Fruit fly (Drosophila melanogaster) whole organism, embryonic: ENCODE data around the gene CG17327.

Experiments
- B-H1 ChIP-seq: fragments of 200-800 bp; sonication (Bioruptor generic); IDR thresholded peaks from 3 replicates; pipeline ENCODE4 v1.3.6; 2022; ENCODE audit warnings: missing biosample characterization, missing genetic modification characterization
- BEAF-32 ChIP-seq: fragments of 200-800 bp; sonication (Bioruptor generic); optimal IDR thresholded peaks from 3 replicates; lab custom pipeline; 2017; ENCODE audit warnings: missing biosample characterization, missing genetic modification characterization, mild to moderate bottlenecking, moderate library complexity, missing genetic modification reagents
- CG10209 ChIP-seq: fragments of 200-800 bp; sonication (Bioruptor generic); optimal IDR thresholded peaks from 3 replicates; lab custom pipeline; 2017; ENCODE audit warnings: missing biosample characterization, mild to moderate bottlenecking, missing genetic modification characterization, missing genetic modification reagents
- CG1024 ChIP-seq: fragments of 200-800 bp; sonication (Bioruptor generic); IDR thresholded peaks from 2 replicates; pipeline ENCODE4 v1.3.6; 2022; ENCODE audit warnings: missing biosample characterization, missing genetic modification characterization
- CG10431 ChIP-seq: fragments of 200-800 bp; sonication (Bioruptor generic); optimal IDR thresholded peaks from 3 replicates; lab custom pipeline; 2018; ENCODE audit warnings: missing biosample characterization, mild to moderate bottlenecking, missing genetic modification characterization
- CG10979 ChIP-seq: fragments of 200-800 bp; sonication (Bioruptor generic); optimal IDR thresholded peaks from 2 replicates; lab custom pipeline; 2018; ENCODE audit warnings: missing biosample characterization, mild to moderate bottlenecking, missing genetic modification characterization, moderate library complexity
- CG12219 ChIP-seq: fragments of 200-800 bp; sonication (Bioruptor generic); optimal IDR thresholded peaks from 3 replicates; lab custom pipeline; 2018; ENCODE audit warnings: missing biosample characterization, mild to moderate bottlenecking, missing genetic modification characterization
- CG14441 ChIP-seq: fragments of 200-800 bp; sonication (Bioruptor generic); IDR thresholded peaks from 2 replicates; pipeline ENCODE4 v1.3.6; 2022; ENCODE audit warnings: missing biosample characterization, missing genetic modification characterization
- CG14965 ChIP-seq: fragments of 200-800 bp; sonication (Bioruptor generic); optimal IDR thresholded peaks from 2 replicates; lab custom pipeline; 2016; ENCODE audit warnings: missing biosample characterization, missing genetic modification characterization, borderline replicate concordance
- CG18764 ChIP-seq: fragments of 200-800 bp; sonication (Bioruptor generic); optimal IDR thresholded peaks from 3 replicates; lab custom pipeline; 2016; ENCODE audit warnings: missing biosample characterization, missing genetic modification characterization
- CG2202 ChIP-seq: fragments of 200-800 bp; sonication (Bioruptor generic); optimal IDR thresholded peaks from 2 replicates; lab custom pipeline; 2018; ENCODE audit warnings: missing biosample characterization, mild to moderate bottlenecking, missing genetic modification characterization
- CG3163 ChIP-seq: fragments of 200-800 bp; sonication (Bioruptor generic); optimal IDR thresholded peaks from 3 replicates; lab custom pipeline; 2016; ENCODE audit warnings: missing biosample characterization, missing genetic modification characterization
- CG34422 ChIP-seq: fragments of 200-800 bp; sonication (Bioruptor generic); IDR thresholded peaks from 3 replicates; pipeline ENCODE4 v1.3.6; 2022; ENCODE audit warnings: missing biosample characterization, missing genetic modification characterization
- CG4360 ChIP-seq: fragments of 200-800 bp; sonication (Bioruptor generic); IDR thresholded peaks from 2 replicates; pipeline ENCODE4 v1.3.6; 2022; ENCODE audit warnings: missing biosample characterization, missing genetic modification characterization
- CG8478 ChIP-seq: fragments of >200 bp; optimal IDR thresholded peaks from 2 replicates; lab custom pipeline; 2018
- CHES-1-like ChIP-seq: fragments of 200-800 bp; sonication (Bioruptor generic); optimal IDR thresholded peaks from 2 replicates; lab custom pipeline; 2016; ENCODE audit warnings: missing biosample characterization, missing genetic modification characterization
- D19A ChIP-seq: fragments of 200-800 bp; optimal IDR thresholded peaks from 3 replicates; lab custom pipeline; 2019; ENCODE audit warnings: missing biosample characterization, mild to moderate bottlenecking, missing genetic modification characterization, moderate library complexity
- Dbx ChIP-seq: fragments of 200-800 bp; sonication (Bioruptor generic); IDR thresholded peaks from 3 replicates; pipeline ENCODE4 v1.3.6; 2022; ENCODE audit warnings: missing biosample characterization, missing genetic modification characterization
- Elba2 ChIP-seq: fragments of 200-800 bp; sonication (Bioruptor generic); optimal IDR thresholded peaks from 3 replicates; lab custom pipeline; 2016; ENCODE audit warnings: missing biosample characterization, missing genetic modification characterization
- Gsc ChIP-seq: fragments of 200-800 bp; sonication (Bioruptor generic); IDR thresholded peaks from 2 replicates; pipeline ENCODE4 v1.3.6; 2022; ENCODE audit warnings: missing biosample characterization, missing genetic modification characterization
- Hr78 ChIP-seq, 2 experiments: fragments of 200-800 bp in 1 of 2; fragments of >200 bp in 1 of 2; sonication (Bioruptor generic) in 1 of 2; optimal IDR thresholded peaks; 2 replicates each; lab custom pipeline; 2017 to 2019; ENCODE audit warnings: missing biosample characterization in 2 of 2, missing genetic modification characterization in 2 of 2, mild to moderate bottlenecking in 1 of 2, moderate library complexity in 1 of 2
- Kr ChIP-seq: fragments of 200-800 bp; sonication (Bioruptor generic); optimal IDR thresholded peaks from 2 replicates; lab custom pipeline; 2017; ENCODE audit warnings: missing biosample characterization, mild to moderate bottlenecking, missing genetic modification characterization
- Lhr ChIP-seq: fragments of 200-800 bp; sonication (Bioruptor generic); optimal IDR thresholded peaks from 3 replicates; lab custom pipeline; 2017; ENCODE audit warnings: mild to moderate bottlenecking, missing biosample characterization, missing genetic modification reagents, missing genetic modification characterization
- Med ChIP-seq: fragments of 200-800 bp; sonication (Bioruptor generic); peaks from one replicate; lab custom pipeline; 2016; ENCODE audit warnings: missing biosample characterization, missing genetic modification characterization, mild to moderate bottlenecking, inconsistent platforms, moderate library complexity
- NK7.1 ChIP-seq: fragments of 200-800 bp; sonication (Bioruptor generic); optimal IDR thresholded peaks from 3 replicates; lab custom pipeline; 2016; ENCODE audit warnings: missing biosample characterization, missing genetic modification characterization
- Opbp ChIP-seq: fragments of 200-800 bp; sonication (Bioruptor generic); IDR thresholded peaks from 3 replicates; pipeline ENCODE4 v1.3.6; 2022; ENCODE audit warnings: missing biosample characterization, missing genetic modification characterization; ENCODE audit not compliant: partially characterized antibody
- Xbp1 ChIP-seq: fragments of 200-800 bp; sonication (Bioruptor generic); optimal IDR thresholded peaks from 3 replicates; lab custom pipeline; 2016; ENCODE audit warnings: missing biosample characterization, mild to moderate bottlenecking, missing genetic modification characterization
- ash1 ChIP-seq: fragments of 200-800 bp; sonication (Bioruptor generic); optimal IDR thresholded peaks from 2 replicates; lab custom pipeline; 2018; ENCODE audit warnings: missing biosample characterization, mild to moderate bottlenecking, missing genetic modification characterization
- az2 ChIP-seq: fragments of 200-800 bp; sonication (Bioruptor generic); optimal IDR thresholded peaks from 3 replicates; lab custom pipeline; 2016; ENCODE audit warnings: missing biosample characterization, missing genetic modification characterization
- cas ChIP-seq: fragments of 200-800 bp; sonication (Bioruptor generic); IDR thresholded peaks from 2 replicates; pipeline ENCODE4 v1.3.6; 2022; ENCODE audit warnings: missing biosample characterization, missing genetic modification characterization
- caup ChIP-seq: fragments of 200-800 bp; sonication (Bioruptor generic); optimal IDR thresholded peaks from 3 replicates; lab custom pipeline; 2017; ENCODE audit warnings: missing biosample characterization, mild to moderate bottlenecking, missing genetic modification characterization, moderate library complexity; ENCODE audit not compliant: severe bottlenecking
- croc ChIP-seq: fragments of 200-800 bp; sonication (Bioruptor generic); conservative IDR thresholded peaks from 3 replicates; pipeline ENCODE4 v1.3.6; 2022; ENCODE audit warnings: missing biosample characterization, missing genetic modification characterization
- emc ChIP-seq: fragments of 200-800 bp; sonication (Bioruptor generic); optimal IDR thresholded peaks from 2 replicates; lab custom pipeline; 2016; ENCODE audit warnings: missing biosample characterization, missing genetic modification characterization
- ewg ChIP-seq: fragments of 200-800 bp; sonication (Bioruptor generic); optimal IDR thresholded peaks from 3 replicates; lab custom pipeline; 2017; ENCODE audit warnings: mild to moderate bottlenecking, missing biosample characterization, missing genetic modification reagents, missing genetic modification characterization
- gcm2 ChIP-seq: fragments of 200-800 bp; sonication (Bioruptor generic); optimal IDR thresholded peaks from 2 replicates; lab custom pipeline; 2016; ENCODE audit warnings: missing biosample characterization, missing genetic modification characterization
- hb ChIP-seq: fragments of 200-800 bp; sonication (Bioruptor generic); IDR thresholded peaks from 3 replicates; pipeline ENCODE4 v1.3.6; 2022; ENCODE audit warnings: missing biosample characterization, missing genetic modification characterization; ENCODE audit not compliant: partially characterized antibody
- nerfin-1 ChIP-seq: fragments of 200-800 bp; sonication (Bioruptor generic); optimal IDR thresholded peaks from 3 replicates; lab custom pipeline; 2019; ENCODE audit warnings: missing biosample characterization, mild to moderate bottlenecking, missing genetic modification characterization, moderate library complexity
- nmo ChIP-seq: fragments of 200-800 bp; sonication (Bioruptor generic); optimal IDR thresholded peaks from 2 replicates; lab custom pipeline; 2018; ENCODE audit warnings: missing biosample characterization, mild to moderate bottlenecking, missing genetic modification characterization, moderate library complexity
- oc ChIP-seq: fragments of 200-800 bp; sonication (Bioruptor generic); optimal IDR thresholded peaks from 2 replicates; lab custom pipeline; 2018; ENCODE audit warnings: missing biosample characterization, mild to moderate bottlenecking, missing genetic modification characterization, moderate library complexity
- otp ChIP-seq: fragments of 200-800 bp; sonication (Bioruptor generic); IDR thresholded peaks from 3 replicates; pipeline ENCODE4, ENCODE4 v1.3.6; 2022; ENCODE audit warnings: missing biosample characterization, missing genetic modification characterization
- pb ChIP-seq: fragments of 200-800 bp; sonication (Bioruptor generic); optimal IDR thresholded peaks from 3 replicates; lab custom pipeline; 2016; ENCODE audit warnings: missing biosample characterization, missing genetic modification characterization
- pnt ChIP-seq: fragments of 200-800 bp; sonication (Bioruptor generic); optimal IDR thresholded peaks from 3 replicates; lab custom pipeline; 2016; ENCODE audit warnings: missing biosample characterization, missing genetic modification characterization
- sisA ChIP-seq: fragments of 200-800 bp; sonication (Bioruptor generic); IDR thresholded peaks from 2 replicates; pipeline ENCODE4 v1.3.6; 2022; ENCODE audit warnings: missing biosample characterization, missing genetic modification characterization
- so ChIP-seq: fragments of 200-800 bp; sonication (Bioruptor generic); IDR thresholded peaks from 3 replicates; pipeline ENCODE4 v1.3.6; 2022; ENCODE audit warnings: missing biosample characterization, missing genetic modification characterization
- stc ChIP-seq: fragments of 200-800 bp; sonication (Bioruptor generic); IDR thresholded peaks from 2 replicates; pipeline ENCODE4 v1.3.6; 2022; ENCODE audit warnings: missing biosample characterization, missing genetic modification characterization
- tap ChIP-seq: fragments of 200-800 bp; optimal IDR thresholded peaks from 3 replicates; lab custom pipeline; 2019; ENCODE audit warnings: missing biosample characterization, mild to moderate bottlenecking, missing genetic modification characterization, moderate library complexity
- tll ChIP-seq, 2 experiments: fragments of 200-800 bp in 1 of 2; fragments of >200 bp in 1 of 2; sonication (Bioruptor generic) in 1 of 2; optimal IDR thresholded peaks; 2 replicates each; lab custom pipeline; 2017 to 2019; ENCODE audit warnings: missing biosample characterization in 2 of 2, missing genetic modification characterization in 2 of 2, mild to moderate bottlenecking in 1 of 2, moderate library complexity in 1 of 2
- vnd ChIP-seq: fragments of 200-800 bp; sonication (Bioruptor generic); IDR thresholded peaks from 3 replicates; pipeline ENCODE4 v1.3.6; 2022; ENCODE audit warnings: missing biosample characterization, missing genetic modification characterization; ENCODE audit not compliant: partially characterized antibody

Gene CG17327

dm6 chr3R:12981334-12982166 is 16.0 kb downstream of the CG17327 start (continued):
- TF ChIP-seq pnt (GFP tag; lab: Kevin White, UChicago) = no peak
- peak; percentile 59 for TF ChIP-seq nerfin-1
- no peak for TF ChIP-seq Elba2
- no peak for TF ChIP-seq Gsc
- TF ChIP-seq Med (GFP tag; lab: Kevin White, UChicago) = peak; percentile 89
- TF ChIP-seq CG2202 (tag; lab: Kevin White, UChicago) = no peak
- TF ChIP-seq B-H1 (GFP tag; lab: Robert Waterston, UW) = peak; percentile 47; the same call in 1 of the 3 replicates
- TF ChIP-seq CG4360 (GFP tag; lab: Robert Waterston, UW) = peak; percentile 67
- TF ChIP-seq otp (GFP tag; lab: Robert Waterston, UW) = no peak
- TF ChIP-seq croc (GFP tag; lab: Robert Waterston, UW) = 0 out of 3 replicates have a peak, but pooled peaks have one; percentile 19
- no peak for TF ChIP-seq CG8478 (lab: Kevin White, UChicago)
- peak; percentile 27 for TF ChIP-seq caup (GFP tag; lab: Kevin White, UChicago)
- peak; percentile 70 for TF ChIP-seq CG10979
- 0 out of 3 replicates have a peak, but pooled peaks have one; percentile 15 for TF ChIP-seq Dbx (GFP tag; lab: Robert Waterston, UW)
- TF ChIP-seq pb (GFP tag; lab: Kevin White, UChicago) = no peak
- peak; percentile 43 for TF ChIP-seq ewg (GFP tag; lab: Kevin White, UChicago)
- no peak for TF ChIP-seq CG10431 (GFP tag; lab: Kevin White, UChicago)
- peak; percentile 60 for TF ChIP-seq D19A (tag; lab: Kevin White, UChicago)
- TF ChIP-seq nmo (GFP tag; lab: Kevin White, UChicago) = peak; percentile 82
- no peak for TF ChIP-seq Kr (GFP tag; lab: Kevin White, UChicago)
- no peak for TF ChIP-seq CG3163 (GFP tag; lab: Kevin White, UChicago)
- TF ChIP-seq cas (GFP tag; lab: Robert Waterston, UW) = no peak
- peak; percentile 38 for TF ChIP-seq CG10209 (GFP tag; lab: Kevin White, UChicago)
- TF ChIP-seq sisA = peak; percentile 57
- TF ChIP-seq gcm2 (GFP tag; lab: Kevin White, UChicago) = peak; percentile 11
- TF ChIP-seq Lhr (GFP tag; lab: Kevin White, UChicago) = no peak
- TF ChIP-seq CG12219 = peak; percentile 57
- TF ChIP-seq tll (GFP tag; optimal IDR thresholded peaks at IDR 0.05; lab: Kevin White, UChicago) = no peak
- TF ChIP-seq tap = peak; percentile 61
- peak; percentile 50 for TF ChIP-seq CG14441 (GFP tag; lab: Robert Waterston, UW)
- TF ChIP-seq hb (GFP tag; lab: Robert Waterston, UW) = no peak
- TF ChIP-seq Opbp = no peak
- no peak for TF ChIP-seq CG14965
- TF ChIP-seq Hr78 (GFP tag; optimal IDR thresholded peaks at IDR 0.05; lab: Kevin White, UChicago) = peak in 1 of 2 experiments; percentile 39
- no peak for TF ChIP-seq emc (GFP tag; lab: Kevin White, UChicago)
- peak; percentile 63 for TF ChIP-seq Xbp1
- TF ChIP-seq BEAF-32 (GFP tag; lab: Kevin White, UChicago) = no peak
- 0 out of 3 replicates have a peak, but pooled peaks have one; percentile 40 for TF ChIP-seq so (GFP tag; lab: Robert Waterston, UW)
- TF ChIP-seq oc (tag; lab: Kevin White, UChicago) = no peak
- no peak for TF ChIP-seq CHES-1-like
- peak; percentile 40; the same call in 1 of the 2 replicates for TF ChIP-seq stc (GFP tag; lab: Robert Waterston, UW)
- 0 out of 2 replicates have a peak, but pooled peaks have one; percentile 17 for TF ChIP-seq CG1024
- 0 out of 3 replicates have a peak, but pooled peaks have one; percentile 6 for TF ChIP-seq CG34422 (GFP tag; lab: Robert Waterston, UW)
- TF ChIP-seq ash1 (GFP tag; lab: Kevin White, UChicago) = no peak
- no peak for TF ChIP-seq vnd (GFP tag; lab: Robert Waterston, UW)
- TF ChIP-seq NK7.1 (GFP tag; lab: Kevin White, UChicago) = no peak
- TF ChIP-seq az2 = peak; percentile 64
- peak; percentile 40 for TF ChIP-seq CG18764
